Worm (Caenorhabditis elegans) whole organism, young adult: ENCODE results near the gene ZC116.5.

Source experiments
- B0336.3 ChIP-seq: fragments of 200-800 bp; sonication (Bioruptor generic); IDR thresholded peaks from 2 replicates; pipeline ENCODE4 v1.3.6; 2022; ENCODE audit warnings: missing genetic modification characterization, missing compliant biosample characterization
- Y79H2A.3 ChIP-seq: fragments of 200-800 bp; sonication (Bioruptor generic); conservative IDR thresholded peaks from 2 replicates; pipeline ENCODE4 v1.3.6; 2022; ENCODE audit warnings: missing genetic modification reagents, missing genetic modification characterization, missing compliant biosample characterization
- ama-1 ChIP-seq, 3 experiments: fragments of 150-350 bp in 1 of 3; sonication (generic microtip) in 2 of 3; optimal IDR thresholded peaks; 2 replicates each; lab custom pipeline; 2014 to 2018; ENCODE audit warnings: missing biosample characterization in 2 of 3, missing genetic modification characterization in 2 of 3, missing genetic modification reagents in 2 of 3
- let-526 ChIP-seq: fragments of 200-800 bp; sonication (Bioruptor generic); IDR thresholded peaks from 2 replicates; pipeline ENCODE4 v1.3.6; 2022; ENCODE audit warnings: missing genetic modification reagents, missing genetic modification characterization, missing compliant biosample characterization
- mel-28 ChIP-seq: sonication (generic microtip); optimal IDR thresholded peaks from 2 replicates; lab custom pipeline; 2016; ENCODE audit warnings: borderline replicate concordance, mild to moderate bottlenecking, missing genetic modification characterization, missing compliant biosample characterization

DNA sequence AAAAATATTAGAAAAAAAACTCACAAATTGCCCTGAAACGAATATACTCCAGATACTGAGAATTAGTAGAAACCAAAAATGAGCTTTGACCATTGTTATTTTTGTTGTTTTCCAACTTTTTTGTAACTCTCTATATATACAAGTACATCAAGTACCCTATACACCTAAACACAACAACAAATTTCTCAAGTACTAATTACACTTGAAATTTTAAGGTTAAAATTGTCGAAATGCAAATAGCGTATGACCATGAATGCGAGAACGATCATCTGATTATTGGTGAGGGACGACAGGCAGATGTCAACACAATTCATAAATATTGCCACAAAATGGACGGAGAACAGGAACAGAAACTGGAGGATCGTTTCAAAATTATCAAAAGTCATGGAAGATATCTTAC is 15.6 kb upstream of the ZC116.5 start, which contains the start of gene F56H9.9:
- TF ChIP-seq B0336.3 (GFP tag; lab: Robert Waterston, UW): no peak
- no peak for TF ChIP-seq let-526 (GFP tag; lab: Robert Waterston, UW)
- no peak for TF ChIP-seq Y79H2A.3
- no peak for TF ChIP-seq mel-28 (tag; lab: Kevin White, UChicago)
- TF ChIP-seq ama-1 (optimal IDR thresholded peaks at IDR 0.05; lab: Kevin White, UChicago): no peak
- no peak for TF ChIP-seq ama-1 (GFP tag; optimal IDR thresholded peaks at IDR 0.05; lab: Kevin White, UChicago)
